Worm (Caenorhabditis elegans) whole organism, early embryonic: ENCODE results near the gene abt-4.

Source experiments
- ama-1 ChIP-seq: fragments of 150-350 bp; optimal IDR thresholded peaks from 2 replicates; lab custom pipeline; 2014
- hmbx-1 ChIP-seq: sonication (generic microtip); optimal IDR thresholded peaks from 2 replicates; lab custom pipeline; 2016; ENCODE audit warnings: mild to moderate bottlenecking, missing genetic modification characterization, missing compliant biosample characterization
- scrt-1 ChIP-seq: fragments of 200-800 bp; sonication (Bioruptor generic); IDR thresholded peaks from 2 replicates; pipeline ENCODE4 v1.3.6; 2022; ENCODE audit warnings: missing genetic modification characterization, missing compliant biosample characterization
- tbx-11 ChIP-seq: fragments of 200-800 bp; sonication (Bioruptor generic); IDR thresholded peaks from 2 replicates; pipeline ENCODE4 v1.3.6; 2022; ENCODE audit warnings: missing genetic modification characterization, missing compliant biosample characterization

ce11 chrV:376790-377189 lies 46.3 kb upstream of the abt-4 start:
- TF ChIP-seq ama-1 (no peak), scrt-1 (GFP tag; lab: Robert Waterston, UW) (no peak), tbx-11 (GFP tag; lab: Robert Waterston, UW) (no peak), hmbx-1 (tag; lab: Kevin White, UChicago) (no peak)
